Worm (Caenorhabditis elegans): ENCODE data around the gene C33F10.12.

- no peak for TF ChIP-seq gmeb-2 (tag; optimal IDR thresholded peaks at IDR 0.05)
- no peak for TF ChIP-seq hlh-30 (tag; optimal IDR thresholded peaks at IDR 0.05; ENCODE audit: insufficient read depth)
- TF ChIP-seq pqm-1 (tag; optimal IDR thresholded peaks at IDR 0.05), result no peak
- no peak for TF ChIP-seq sox-2 (GFP tag; IDR thresholded peaks at IDR 0.05)
- TF ChIP-seq pag-3 (tag; optimal IDR thresholded peaks at IDR 0.05; ENCODE audit: borderline replicate concordance), result no peak
- TF ChIP-seq fkh-10 (GFP tag; optimal IDR thresholded peaks at IDR 0.05), result no peak
- TF ChIP-seq dmd-4 (tag; optimal IDR thresholded peaks at IDR 0.05; ENCODE audit: borderline replicate concordance), result no peak
- TF ChIP-seq lim-6 (tag; optimal IDR thresholded peaks at IDR 0.05), result no peak
- TF ChIP-seq fkh-6 (tag; optimal IDR thresholded peaks at IDR 0.05), result no peak
- no peak for TF ChIP-seq K02D7.2 (tag; optimal IDR thresholded peaks at IDR 0.05)
- TF ChIP-seq unc-42 (tag; optimal IDR thresholded peaks at IDR 0.05), result no peak
- no peak for TF ChIP-seq tbx-2 (tag; optimal IDR thresholded peaks at IDR 0.05)
- TF ChIP-seq ceh-34 (tag; optimal IDR thresholded peaks at IDR 0.05), result no peak
These were observed 35.5 kb upstream of the C33F10.12 start, which contains the start of gene col-73 for ce11 chrII:4873029-4873428.
